Worm (Caenorhabditis elegans): ENCODE measurements around the gene C27D6.3.

Gene C27D6.3

ce11 chrII:5201922-5202562 lies 27.8 kb upstream of the C27D6.3 start:
- peak; percentile 81 for TF ChIP-seq nhr-102 (tag; optimal IDR thresholded peaks at IDR 0.05)
- no peak for TF ChIP-seq unc-62 (GFP tag; optimal IDR thresholded peaks at IDR 0.05 in 1 of 2)
- no peak for TF ChIP-seq unc-62 (tag; optimal IDR thresholded peaks at IDR 0.05)
- no peak for TF ChIP-seq sdz-12 (GFP tag; optimal IDR thresholded peaks at IDR 0.05)
- no peak for TF ChIP-seq F26F4.8 (GFP tag; conservative IDR thresholded peaks at IDR 0.05)
- TF ChIP-seq fos-1 (tag; optimal IDR thresholded peaks at IDR 0.05) = no peak
- no peak for TF ChIP-seq ceh-82 (tag; optimal IDR thresholded peaks at IDR 0.05)
- TF ChIP-seq ceh-44 (GFP tag; IDR thresholded peaks at IDR 0.05) = no peak
- TF ChIP-seq egl-43 (GFP tag; IDR thresholded peaks at IDR 0.05) = no peak
- TF ChIP-seq dpl-1 (GFP tag; optimal IDR thresholded peaks at IDR 0.05) = no peak
- TF ChIP-seq nhr-10 (tag; optimal IDR thresholded peaks at IDR 0.05) = peak; percentile 50
- TF ChIP-seq zip-2 (tag; optimal IDR thresholded peaks at IDR 0.05) = no peak
- peak; percentile 21 for TF ChIP-seq gei-8 (GFP tag; optimal IDR thresholded peaks at IDR 0.05)
- TF ChIP-seq dve-1 (tag; optimal IDR thresholded peaks at IDR 0.05; ENCODE audit: insufficient read depth) = peak; percentile 97
- no peak for TF ChIP-seq spr-3 (GFP tag; optimal IDR thresholded peaks at IDR 0.05)
- no peak for TF ChIP-seq ZK546.5 (tag; optimal IDR thresholded peaks at IDR 0.05)
- no peak for TF ChIP-seq Y5F2A.4 (GFP tag; optimal IDR thresholded peaks at IDR 0.05)
- no peak for TF ChIP-seq jun-1 (tag; optimal IDR thresholded peaks at IDR 0.05)
- no peak for TF ChIP-seq nhr-111 (GFP tag; optimal IDR thresholded peaks at IDR 0.05)
- peak in 1 of 2 experiments; percentile 25 for TF ChIP-seq lsy-2 (tag; optimal IDR thresholded peaks at IDR 0.05)
- TF ChIP-seq Y75B8A.6 (GFP tag; IDR thresholded peaks at IDR 0.05) = no peak
- TF ChIP-seq skn-1 (tag; optimal IDR thresholded peaks at IDR 0.05) = no peak
- peak; percentile 95 for TF ChIP-seq dmd-6 (GFP tag; IDR thresholded peaks at IDR 0.05)
- TF ChIP-seq T20F7.1 (GFP tag; optimal IDR thresholded peaks at IDR 0.05) = peak; percentile 63
- TF ChIP-seq hmg-1.1 (GFP tag; IDR thresholded peaks at IDR 0.05) = 0 out of 2 replicates have a peak, but pooled peaks have one; percentile 25
- no peak for TF ChIP-seq vab-7 (GFP tag; IDR thresholded peaks at IDR 0.05)
- no peak for TF ChIP-seq zfp-2 (tag; optimal IDR thresholded peaks at IDR 0.05)
- TF ChIP-seq nhr-25 (tag; optimal IDR thresholded peaks at IDR 0.05; ENCODE audit: borderline replicate concordance, insufficient read depth) = no peak
- no peak for TF ChIP-seq fkh-10 (GFP tag; optimal IDR thresholded peaks at IDR 0.05)
- TF ChIP-seq nhr-77 (tag; optimal IDR thresholded peaks at IDR 0.05) = peak; percentile 50
- TF ChIP-seq dmd-8 (GFP tag; IDR thresholded peaks at IDR 0.05) = no peak
- TF ChIP-seq ceh-32 (tag; optimal IDR thresholded peaks at IDR 0.05; ENCODE audit: poor library complexity) = no peak
- TF ChIP-seq F44E2.7 (GFP tag; IDR thresholded peaks at IDR 0.05) = no peak
- TF ChIP-seq arid-1 (GFP tag; conservative IDR thresholded peaks at IDR 0.05) = no peak
- no peak for TF ChIP-seq hif-1 (tag; optimal IDR thresholded peaks at IDR 0.05)
- TF ChIP-seq F49E8.2 (tag; optimal IDR thresholded peaks at IDR 0.05; ENCODE audit: borderline replicate concordance) = no peak
- TF ChIP-seq lin-38 (GFP tag; IDR thresholded peaks at IDR 0.05) = peak; percentile 27; the same call in 1 of the 2 replicates
- no peak for TF ChIP-seq ZK337.2 (GFP tag; IDR thresholded peaks at IDR 0.05)
- TF ChIP-seq ces-1 (GFP tag; optimal IDR thresholded peaks at IDR 0.05) = no peak
- no peak for TF ChIP-seq attf-4 (tag; optimal IDR thresholded peaks at IDR 0.05)
- no peak for TF ChIP-seq lin-13 (GFP tag; optimal IDR thresholded peaks at IDR 0.05)
- TF ChIP-seq dmd-9 (GFP tag; IDR thresholded peaks at IDR 0.05) = no peak
- no peak for TF ChIP-seq Y48G9A.11 (GFP tag; IDR thresholded peaks at IDR 0.05)
- peak; percentile 54 for TF ChIP-seq pha-4 (GFP tag; IDR thresholded peaks at IDR 0.05)
- TF ChIP-seq pha-4 (tag; optimal IDR thresholded peaks at IDR 0.05) = no peak
- TF ChIP-seq madf-9 (GFP tag; conservative IDR thresholded peaks at IDR 0.05) = no peak
- TF ChIP-seq lin-29 (GFP tag; IDR thresholded peaks at IDR 0.05) = no peak
- no peak for TF ChIP-seq ama-1 (optimal IDR thresholded peaks at IDR 0.05)
- TF ChIP-seq nhr-237 (tag; optimal IDR thresholded peaks at IDR 0.05) = no peak
- no peak for TF ChIP-seq lin-15B (tag; optimal IDR thresholded peaks at IDR 0.05)

Measured in whole organism, L4 larva.